Fruit fly (Drosophila melanogaster): ENCODE measurements around the gene Tlk.

dm6 chrX:3722975-3723374, 3.2 kb downstream of the Tlk start:
- TF ChIP-seq CG8478 (optimal IDR thresholded peaks at IDR 0.05) = no peak
- peak in 1 of 2 experiments; percentile 24 for TF ChIP-seq CTCF (optimal IDR thresholded peaks at IDR 0.05)

Data from S2 (cell line).